Worm (Caenorhabditis elegans) whole organism, L3 larva: ENCODE measurements around the gene fbxa-158.

ENCODE experiments used
- ZK546.5 ChIP-seq: sonication (generic microtip); optimal IDR thresholded peaks from 2 replicates; lab custom pipeline; 2017; ENCODE audit warnings: missing biosample characterization, missing genetic modification characterization
- aly-2 ChIP-seq: fragments of 150-350 bp; optimal IDR thresholded peaks from 2 replicates; lab custom pipeline; 2014; ENCODE audit warnings: missing biosample characterization, missing genetic modification characterization
- ama-1 ChIP-seq: fragments of 150-350 bp; optimal IDR thresholded peaks from 2 replicates; lab custom pipeline; 2018
- ceh-16 ChIP-seq: sonication (generic microtip); optimal IDR thresholded peaks from 2 replicates; lab custom pipeline; 2017; ENCODE audit warnings: missing biosample characterization, missing genetic modification characterization
- ceh-28 ChIP-seq: fragments of 150-350 bp; optimal IDR thresholded peaks from 2 replicates; lab custom pipeline; 2014; ENCODE audit warnings: missing biosample characterization, missing genetic modification reagents, missing genetic modification characterization
- ceh-82 ChIP-seq: fragments of 150-350 bp; optimal IDR thresholded peaks from 2 replicates; lab custom pipeline; 2014; ENCODE audit warnings: missing biosample characterization, missing genetic modification characterization
- egl-27 ChIP-seq: sonication (generic microtip); optimal IDR thresholded peaks from 4 replicates; lab custom pipeline; 2017; ENCODE audit warnings: missing biosample characterization, missing genetic modification reagents, missing genetic modification characterization
- egl-5 ChIP-seq: fragments of 150-350 bp; optimal IDR thresholded peaks from 2 replicates; lab custom pipeline; 2017; ENCODE audit warnings: missing biosample characterization, missing genetic modification reagents, missing genetic modification characterization, inconsistent platforms
- elt-2 ChIP-seq: sonication (generic microtip); optimal IDR thresholded peaks from 2 replicates; lab custom pipeline; 2016; ENCODE audit warnings: missing genetic modification reagents, mild to moderate bottlenecking, missing genetic modification characterization, missing compliant biosample characterization
- elt-3 ChIP-seq, 3 experiments: fragments of 150-350 bp in 1 of 3; sonication (generic microtip) in 2 of 3; optimal IDR thresholded peaks; 2 replicates in 2 of 3; 4 replicates in 1 of 3; lab custom pipeline; 2014 to 2017; ENCODE audit warnings: missing biosample characterization in 3 of 3, missing genetic modification characterization in 3 of 3
- fkh-10 ChIP-seq: sonication (generic microtip); optimal IDR thresholded peaks from 2 replicates; lab custom pipeline; 2017; ENCODE audit warnings: missing biosample characterization, missing genetic modification reagents, missing genetic modification characterization
- fkh-2 ChIP-seq: fragments of 150-350 bp; optimal IDR thresholded peaks from 2 replicates; lab custom pipeline; 2014; ENCODE audit warnings: missing biosample characterization, missing genetic modification reagents, missing genetic modification characterization
- fos-1 ChIP-seq: fragments of 150-350 bp; optimal IDR thresholded peaks from 2 replicates; lab custom pipeline; 2014; ENCODE audit warnings: missing biosample characterization, missing genetic modification characterization
- hmg-11 ChIP-seq: sonication (generic microtip); optimal IDR thresholded peaks from 2 replicates; lab custom pipeline; 2016; ENCODE audit warnings: missing genetic modification characterization, missing compliant biosample characterization
- lin-15B ChIP-seq: fragments of 150-350 bp; optimal IDR thresholded peaks from 2 replicates; lab custom pipeline; 2014; ENCODE audit warnings: missing biosample characterization, missing genetic modification characterization
- lin-39 ChIP-seq: fragments of 150-350 bp; optimal IDR thresholded peaks from 2 replicates; lab custom pipeline; 2018; ENCODE audit warnings: missing biosample characterization, missing genetic modification reagents, missing genetic modification characterization
- lsy-12 ChIP-seq: sonication (generic microtip); optimal IDR thresholded peaks from 2 replicates; lab custom pipeline; 2016; ENCODE audit warnings: mild to moderate bottlenecking, missing genetic modification characterization, missing compliant biosample characterization
- mdl-1 ChIP-seq: fragments of 150-350 bp; optimal IDR thresholded peaks from 2 replicates; lab custom pipeline; 2014; ENCODE audit warnings: missing biosample characterization, missing genetic modification characterization
- nfya-1 ChIP-seq: sonication (generic microtip); optimal IDR thresholded peaks from 2 replicates; lab custom pipeline; 2017; ENCODE audit warnings: missing genetic modification characterization, mild to moderate bottlenecking, missing compliant biosample characterization, antibody characterized with exemption, moderate library complexity; ENCODE audit not compliant: insufficient read depth
- nhr-23 ChIP-seq: fragments of 150-350 bp; optimal IDR thresholded peaks from 2 replicates; lab custom pipeline; 2014; ENCODE audit warnings: missing biosample characterization, missing genetic modification reagents, missing genetic modification characterization
- nhr-237 ChIP-seq: fragments of 150-350 bp; optimal IDR thresholded peaks from 2 replicates; lab custom pipeline; 2014; ENCODE audit warnings: missing biosample characterization, missing genetic modification characterization
- nhr-25 ChIP-seq: sonication (generic microtip); optimal IDR thresholded peaks from 2 replicates; lab custom pipeline; 2017; ENCODE audit warnings: missing biosample characterization, missing genetic modification characterization
- nhr-28 ChIP-seq: fragments of 150-350 bp; optimal IDR thresholded peaks from 2 replicates; lab custom pipeline; 2014; ENCODE audit warnings: missing biosample characterization, missing genetic modification characterization
- nhr-43 ChIP-seq: sonication (generic microtip); optimal IDR thresholded peaks from 2 replicates; lab custom pipeline; 2016; ENCODE audit warnings: mild to moderate bottlenecking, missing genetic modification characterization, missing compliant biosample characterization; ENCODE audit not compliant: poor library complexity, severe bottlenecking
- nhr-77 ChIP-seq: fragments of 150-350 bp; optimal IDR thresholded peaks from 2 replicates; lab custom pipeline; 2014; ENCODE audit warnings: missing biosample characterization, missing genetic modification characterization
- pha-4 ChIP-seq: fragments of 150-350 bp; optimal IDR thresholded peaks from 2 replicates; lab custom pipeline; 2014; ENCODE audit warnings: missing biosample characterization, missing genetic modification reagents, missing genetic modification characterization
- pqm-1 ChIP-seq: fragments of 150-350 bp; optimal IDR thresholded peaks from 2 replicates; lab custom pipeline; 2017; ENCODE audit warnings: missing biosample characterization, missing genetic modification characterization, inconsistent platforms
- sea-2 ChIP-seq: fragments of 150-350 bp; sonication (generic microtip); optimal IDR thresholded peaks from 4 replicates; lab custom pipeline; 2014; ENCODE audit warnings: missing biosample characterization, missing genetic modification reagents, missing genetic modification characterization
- skn-1 ChIP-seq: fragments of 150-350 bp; optimal IDR thresholded peaks from 2 replicates; lab custom pipeline; 2014; ENCODE audit warnings: missing biosample characterization, missing genetic modification characterization
- snpc-4 ChIP-seq: fragments of 150-350 bp; optimal IDR thresholded peaks from 2 replicates; lab custom pipeline; 2014; ENCODE audit warnings: missing biosample characterization, missing genetic modification characterization
- unc-39 ChIP-seq: sonication (generic microtip); optimal IDR thresholded peaks from 4 replicates; lab custom pipeline; 2017; ENCODE audit warnings: missing biosample characterization, missing genetic modification characterization
- unc-62 ChIP-seq: fragments of 150-350 bp; sonication (generic microtip); optimal IDR thresholded peaks from 4 replicates; lab custom pipeline; 2014; ENCODE audit warnings: missing biosample characterization, missing genetic modification reagents, missing genetic modification characterization
- ztf-11 ChIP-seq: fragments of 150-350 bp; optimal IDR thresholded peaks from 2 replicates; lab custom pipeline; 2014; ENCODE audit warnings: missing biosample characterization, missing genetic modification characterization
- ztf-4 ChIP-seq: fragments of 150-350 bp; optimal IDR thresholded peaks from 2 replicates; lab custom pipeline; 2014; ENCODE audit warnings: missing biosample characterization, missing genetic modification characterization

fbxa-158 gene

ce11 chrII:1606079-1606478, 15.0 kb downstream of the fbxa-158 start, which contains the start of gene bath-33:
Gene bath-33, minus strand, starts transcription at chrII:1606179.
- TF ChIP-seq lin-15B (tag; lab: Kevin White, UChicago) (no peak), lsy-12 (tag; lab: Kevin White, UChicago) (no peak), ztf-11 (tag; lab: Kevin White, UChicago) (no peak), snpc-4 (tag; lab: Kevin White, UChicago) (no peak), nfya-1 (tag; lab: Kevin White, UChicago) (no peak), fkh-2 (tag; lab: Kevin White, UChicago) (no peak), pha-4 (tag; lab: Kevin White, UChicago) (no peak), nhr-43 (no peak), skn-1 (tag; lab: Kevin White, UChicago) (no peak), nhr-237 (tag; lab: Kevin White, UChicago) (no peak), fos-1 (tag; lab: Kevin White, UChicago) (no peak), ztf-4 (no peak), nhr-77 (tag; lab: Kevin White, UChicago) (no peak), ceh-16 (tag; lab: Kevin White, UChicago) (no peak), lin-39 (no peak), ceh-28 (tag; lab: Kevin White, UChicago) (no peak), mdl-1 (tag; lab: Kevin White, UChicago) (no peak), nhr-23 (tag; lab: Kevin White, UChicago) (no peak)

ce11 chrII:1605010-1605409, 16.1 kb downstream of the fbxa-158 start:
- TF ChIP-seq nhr-25 (no peak), aly-2 (no peak), nhr-28 (no peak), nhr-43 (no peak), egl-5 (tag; lab: Kevin White, UChicago) (no peak), pha-4 (tag; lab: Kevin White, UChicago) (no peak), fos-1 (tag; lab: Kevin White, UChicago) (no peak)

DNA sequence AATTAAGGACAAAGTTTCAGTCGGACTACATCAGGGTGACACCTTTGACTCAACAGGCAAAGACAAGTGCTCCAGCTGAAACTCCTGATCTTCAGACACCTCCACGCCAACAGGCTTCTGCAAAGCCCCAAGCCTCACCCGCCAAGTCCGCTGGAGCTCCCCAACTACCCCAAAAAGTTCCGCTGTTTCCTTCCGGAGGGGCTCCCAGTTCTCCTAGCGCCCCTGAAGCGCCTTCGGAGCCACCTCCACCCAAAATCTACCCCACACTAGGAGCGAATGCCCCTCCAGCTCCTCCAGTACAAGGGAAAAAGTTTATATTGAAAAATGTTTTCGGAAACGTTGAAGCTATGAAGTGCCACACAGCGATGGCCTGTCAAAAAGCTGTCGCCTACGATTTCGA, 18.0 kb downstream of the fbxa-158 start:
- TF ChIP-seq sea-2 (GFP tag; lab: Kevin White, UChicago) (no peak), nhr-237 (tag; lab: Kevin White, UChicago) (no peak), fkh-10 (GFP tag; lab: Kevin White, UChicago) (no peak), hmg-11 (tag; lab: Kevin White, UChicago) (no peak), egl-27 (tag; lab: Kevin White, UChicago) (no peak), ceh-82 (tag; lab: Kevin White, UChicago) (no peak), aly-2 (no peak), ZK546.5 (no peak), unc-62 (no peak), fos-1 (tag; lab: Kevin White, UChicago) (no peak), ztf-4 (no peak), pha-4 (tag; lab: Kevin White, UChicago) (no peak), unc-39 (tag; lab: Kevin White, UChicago) (no peak)
- TF ChIP-seq, all 47 proteins: peak for 0

DNA sequence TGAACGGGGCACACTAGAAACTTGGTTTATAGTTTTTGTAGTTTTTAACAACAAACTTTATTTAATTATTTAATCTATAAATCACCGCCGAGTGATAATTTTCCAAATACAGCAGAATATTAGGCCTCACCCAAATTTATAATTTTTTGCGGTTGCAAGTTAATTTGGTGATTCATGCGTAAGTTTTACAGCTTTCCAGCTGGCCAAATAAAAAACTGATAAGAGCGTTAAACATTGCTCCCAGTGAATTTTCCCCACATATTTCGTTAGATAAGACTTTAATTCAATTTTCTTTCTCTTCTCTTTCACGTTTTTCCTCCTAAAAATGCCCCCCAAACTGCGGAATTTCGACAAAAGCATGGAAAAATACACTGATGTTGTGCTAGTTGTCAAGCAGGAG, 19.6 kb downstream of the fbxa-158 start, which contains the start of gene bath-47:
TSS of gene bath-47 (plus strand) at position 305 of the 400 bp plus-strand sequence.
- TF ChIP-seq ama-1 (lab: Kevin White, UChicago) (no peak), elt-2 (tag; lab: Kevin White, UChicago) (peak; percentile 59), ceh-82 (tag; lab: Kevin White, UChicago) (no peak), pqm-1 (tag; lab: Kevin White, UChicago) (peak; percentile 36)

- TF ChIP-seq unc-39 (tag; lab: Kevin White, UChicago) (no peak), elt-3 (tag; optimal IDR thresholded peaks at IDR 0.05; lab: Kevin White, UChicago) (no peak), ceh-28 (tag; lab: Kevin White, UChicago) (no peak), egl-5 (tag; lab: Kevin White, UChicago) (no peak), nhr-23 (tag; lab: Kevin White, UChicago) (no peak), nhr-237 (tag; lab: Kevin White, UChicago) (no peak)
These were observed 20.4 kb downstream of the fbxa-158 start, which contains the start of gene bath-26 for ce11 chrII:1600661-1601060. Gene bath-26, minus strand, starts transcription at chrII:1600761.
